Fruit fly (Drosophila melanogaster): Measurements from ENCODE around the gene Atg1.

Gene Atg1

DNA sequence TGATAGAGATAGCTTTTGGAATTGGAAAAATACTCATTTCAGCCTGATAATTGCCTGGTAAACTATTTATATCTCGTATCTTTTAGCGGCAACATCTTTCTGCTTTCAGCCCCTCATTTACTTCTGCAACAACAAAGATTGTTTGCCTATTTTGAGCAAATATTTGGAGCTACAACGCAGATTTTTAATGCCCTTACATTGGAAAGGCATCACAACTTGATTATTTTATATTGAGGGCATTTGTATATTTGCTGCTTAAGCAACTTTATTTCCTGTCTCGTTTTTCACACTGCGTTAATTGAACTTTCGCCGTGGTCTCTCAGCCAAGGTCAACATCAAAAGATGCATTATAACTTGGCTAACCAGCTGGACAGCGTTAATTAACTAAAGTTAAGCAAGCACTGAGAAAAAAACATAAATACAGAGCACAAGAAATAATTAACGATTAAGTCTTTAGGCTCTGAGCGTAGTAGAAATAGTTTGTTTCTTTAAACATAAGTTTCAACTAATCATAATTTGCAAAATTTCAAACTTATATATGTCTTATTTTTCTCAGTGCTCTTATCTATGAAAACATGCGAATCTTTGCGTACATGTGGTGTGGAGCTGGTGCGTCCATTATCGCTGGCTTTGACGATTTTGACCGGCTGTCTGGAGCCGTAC, 26.5 kb upstream of the Atg1 start:
- TF ChIP-seq CG17801 (GFP tag; optimal IDR thresholded peaks at IDR 0.05; ENCODE audit: partially characterized antibody) = no peak

dm6 chr3L:12830416-12830815, 25.5 kb upstream of the Atg1 start:
- no peak for TF ChIP-seq CG17801 (GFP tag; optimal IDR thresholded peaks at IDR 0.05; ENCODE audit: partially characterized antibody)

DNA sequence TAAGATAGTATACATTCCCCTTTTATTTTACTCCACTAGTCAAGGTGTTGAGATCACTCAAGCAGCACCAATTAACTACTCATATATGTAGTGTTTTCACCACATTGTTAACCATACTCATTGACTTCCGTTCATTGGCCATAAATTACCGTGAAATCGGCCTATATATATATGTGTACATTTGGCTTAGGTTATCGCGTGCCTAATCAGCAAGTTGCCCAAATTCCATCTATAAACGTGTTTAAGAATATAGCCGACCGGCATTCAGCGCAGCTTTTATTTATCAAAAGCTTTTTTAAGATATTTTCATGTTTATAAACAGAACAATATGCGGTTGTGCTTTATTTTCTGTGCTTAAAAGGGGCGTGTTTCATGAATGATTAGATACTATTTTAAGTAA, 23.6 kb upstream of the Atg1 start:
- no peak for TF ChIP-seq CG17801 (GFP tag; optimal IDR thresholded peaks at IDR 0.05; ENCODE audit: partially characterized antibody)

dm6 chr3L:12827705-12828104, 22.8 kb upstream of the Atg1 start:
- TF ChIP-seq CG17801 (GFP tag; optimal IDR thresholded peaks at IDR 0.05; ENCODE audit: partially characterized antibody) = no peak

DNA sequence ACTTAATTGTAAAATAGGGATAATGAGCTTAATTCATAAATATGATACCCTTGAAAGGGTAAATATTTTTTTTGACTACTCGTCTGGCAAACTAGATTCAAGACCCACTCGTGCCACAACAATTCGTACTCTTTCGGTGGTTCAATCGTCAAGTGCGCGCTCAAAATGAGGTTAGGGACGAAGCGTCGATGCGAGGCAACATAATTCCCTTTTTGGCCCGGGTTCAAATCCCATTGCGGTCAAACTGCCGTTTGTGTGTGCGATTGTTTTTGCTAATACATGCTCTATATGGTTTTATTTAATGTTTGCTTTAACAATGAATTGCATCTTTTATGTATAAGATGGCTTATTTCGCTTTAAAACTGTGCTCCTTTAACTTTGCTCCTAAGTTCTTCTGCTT, 10.8 kb upstream of the Atg1 start:
- TF ChIP-seq CG17801 (GFP tag; optimal IDR thresholded peaks at IDR 0.05; ENCODE audit: partially characterized antibody) = no peak

dm6 chr3L:12814806-12815205, 9.9 kb upstream of the Atg1 start:
- TF ChIP-seq CG17801 (GFP tag; optimal IDR thresholded peaks at IDR 0.05; ENCODE audit: partially characterized antibody) = peak; percentile 17

dm6 chr3L:12813907-12814306, 9.0 kb upstream of the Atg1 start, which contains the start of the genes Sf3a2 and CG42588:
TSS of gene Sf3a2 (minus strand) at chr3L:12814019.
TSS of gene CG42588 (plus strand) at chr3L:12814254.
- TF ChIP-seq CG17801 (GFP tag; optimal IDR thresholded peaks at IDR 0.05; ENCODE audit: partially characterized antibody) = peak; percentile 65

DNA sequence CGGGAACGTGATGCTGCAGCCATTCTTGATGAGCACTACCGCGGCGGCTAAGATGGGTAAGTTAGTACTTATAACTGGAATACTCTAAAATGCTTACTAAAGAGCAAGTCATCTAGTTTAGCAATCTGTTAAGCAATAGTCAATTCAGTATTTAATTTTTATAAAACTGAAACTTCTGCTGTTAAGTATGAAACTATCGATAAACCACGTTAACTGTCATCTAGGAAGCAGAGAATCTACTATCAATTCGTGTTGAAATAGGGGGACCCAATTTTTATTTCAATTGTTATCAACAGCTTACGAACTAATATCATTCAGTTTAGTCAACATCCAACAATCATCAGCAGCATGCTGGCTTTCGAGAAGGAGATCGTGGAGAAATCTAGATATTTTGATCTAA, 3.5 kb upstream of the Atg1 start, which contains the start of gene CG32110:
Gene CG32110, plus strand, starts transcription at position 301 of the 400 bp plus-strand sequence.
- no peak for TF ChIP-seq CG17801 (GFP tag; optimal IDR thresholded peaks at IDR 0.05; ENCODE audit: partially characterized antibody)

DNA sequence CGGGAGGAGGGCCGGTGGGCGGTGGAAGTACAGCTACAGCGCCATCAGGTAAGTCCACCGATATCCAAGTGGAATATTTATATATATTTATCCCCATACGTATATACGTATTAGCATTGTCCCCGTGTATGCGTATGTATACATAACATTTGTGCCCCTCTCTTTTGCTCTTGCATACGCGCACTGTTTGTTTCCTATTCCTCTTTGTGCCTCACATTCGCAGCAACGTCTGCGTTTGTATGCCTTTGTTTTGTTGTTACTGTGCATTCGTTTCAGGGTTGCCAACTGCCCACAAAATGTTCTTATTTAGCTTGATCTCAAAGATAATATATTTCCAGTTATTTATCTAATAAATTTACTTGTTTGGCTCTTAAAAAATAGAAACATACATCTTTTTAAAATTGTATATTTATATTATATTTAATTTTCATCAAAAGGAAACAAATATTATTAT, 1.4 kb upstream of the Atg1 start:
- peak; percentile 68 for TF ChIP-seq CG17801 (GFP tag; optimal IDR thresholded peaks at IDR 0.05; ENCODE audit: partially characterized antibody)

- TF ChIP-seq CG17801 (GFP tag; optimal IDR thresholded peaks at IDR 0.05; ENCODE audit: partially characterized antibody) = no peak
Measured at dm6 chr3L:12805660-12806289, 859 bp upstream of the Atg1 start, which contains the start of gene Sap130. TSS of gene Sap130 (plus strand) at chr3L:12805902.

dm6 chr3L:12804035-12804729, 734 bp downstream of the Atg1 start:
- no peak for TF ChIP-seq CG17801 (GFP tag; optimal IDR thresholded peaks at IDR 0.05; ENCODE audit: partially characterized antibody)

- no peak for TF ChIP-seq CG17801 (GFP tag; optimal IDR thresholded peaks at IDR 0.05; ENCODE audit: partially characterized antibody)
Measured at dm6 chr3L:12803159-12804034, 1.5 kb downstream of the Atg1 start.

DNA sequence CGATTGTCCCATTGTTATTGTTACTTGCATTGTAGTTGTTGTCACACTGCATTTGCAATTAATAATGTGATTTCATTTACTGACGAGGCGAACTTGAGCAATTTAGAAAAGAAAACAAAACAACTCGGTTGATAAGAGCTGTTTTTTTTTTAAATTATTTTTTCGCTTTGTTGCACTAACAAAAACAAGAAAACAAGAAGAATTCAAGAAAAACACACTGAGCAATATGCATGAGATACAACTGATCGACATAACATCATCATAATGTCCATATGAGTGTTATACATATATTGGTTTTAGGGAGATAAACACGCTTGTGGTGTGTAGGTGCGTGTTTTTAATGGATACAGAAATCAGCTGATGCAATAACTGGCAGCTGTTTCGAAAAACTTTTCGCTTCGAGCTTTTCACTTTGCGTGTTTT, 2.5 kb downstream of the Atg1 start:
- peak; percentile 44 for TF ChIP-seq CG17801 (GFP tag; optimal IDR thresholded peaks at IDR 0.05; ENCODE audit: partially characterized antibody)

dm6 chr3L:12800167-12800566, 4.7 kb downstream of the Atg1 start:
- TF ChIP-seq CG17801 (GFP tag; optimal IDR thresholded peaks at IDR 0.05; ENCODE audit: partially characterized antibody) = no peak

All from ovary, adult (tissue).